Fruit fly (Drosophila melanogaster) whole organism, embryonic: Measurements from ENCODE around the gene Acp63F.

Source experiments
- Atf-2 ChIP-seq: fragments of 200-800 bp; sonication (Bioruptor generic); optimal IDR thresholded peaks from 2 replicates; lab custom pipeline; 2016; ENCODE audit warnings: missing biosample characterization, missing genetic modification characterization
- CG10543 ChIP-seq: fragments of 200-800 bp; sonication (Bioruptor generic); optimal IDR thresholded peaks from 3 replicates; lab custom pipeline; 2017; ENCODE audit warnings: missing biosample characterization, mild to moderate bottlenecking, missing genetic modification characterization, moderate library complexity
- CG11560 ChIP-seq: fragments of 200-800 bp; sonication (Bioruptor generic); IDR thresholded peaks from 3 replicates; pipeline ENCODE4 v1.3.6; 2022; ENCODE audit warnings: missing biosample characterization, missing genetic modification characterization
- CG12104 ChIP-seq: fragments of 200-800 bp; sonication (Bioruptor generic); optimal IDR thresholded peaks from 3 replicates; lab custom pipeline; 2016; ENCODE audit warnings: missing biosample characterization, missing genetic modification characterization
- CG12155 ChIP-seq: fragments of 200-800 bp; sonication (Bioruptor generic); optimal IDR thresholded peaks from 3 replicates; lab custom pipeline; 2016; ENCODE audit warnings: missing biosample characterization, missing genetic modification characterization
- CG12744 ChIP-seq: fragments of 200-800 bp; sonication (Bioruptor generic); optimal IDR thresholded peaks from 2 replicates; lab custom pipeline; 2016; ENCODE audit warnings: missing biosample characterization, missing genetic modification characterization
- CG13296 ChIP-seq: fragments of 200-800 bp; sonication (Bioruptor generic); optimal IDR thresholded peaks from 3 replicates; lab custom pipeline; 2018; ENCODE audit warnings: missing biosample characterization, mild to moderate bottlenecking, missing genetic modification characterization
- CG13894 ChIP-seq: fragments of 200-800 bp; sonication (Bioruptor generic); optimal IDR thresholded peaks from 3 replicates; lab custom pipeline; 2018; ENCODE audit warnings: missing biosample characterization, mild to moderate bottlenecking, missing genetic modification characterization, moderate library complexity
- CG14667 ChIP-seq: fragments of 200-800 bp; sonication (Bioruptor generic); IDR thresholded peaks from 2 replicates; pipeline ENCODE4 v1.3.6; 2022; ENCODE audit warnings: missing biosample characterization, missing genetic modification characterization
- CG14710 ChIP-seq: fragments of 200-800 bp; sonication (Bioruptor generic); optimal IDR thresholded peaks from 3 replicates; lab custom pipeline; 2019; ENCODE audit warnings: missing biosample characterization, mild to moderate bottlenecking, missing genetic modification characterization, moderate library complexity
- CG15514 ChIP-seq: fragments of 200-800 bp; sonication (Bioruptor generic); optimal IDR thresholded peaks from 3 replicates; lab custom pipeline; 2017; ENCODE audit warnings: missing biosample characterization, missing genetic modification characterization, mild to moderate bottlenecking, moderate library complexity, missing genetic modification reagents
- CG31365 ChIP-seq: fragments of 200-800 bp; sonication (Bioruptor generic); optimal IDR thresholded peaks from 2 replicates; lab custom pipeline; 2018; ENCODE audit warnings: missing biosample characterization, mild to moderate bottlenecking, missing genetic modification characterization
- CG31441 ChIP-seq: fragments of 200-800 bp; sonication (Bioruptor generic); IDR thresholded peaks from 2 replicates; pipeline ENCODE4 v1.3.6; 2022; ENCODE audit warnings: missing biosample characterization, missing genetic modification characterization
- CG34376 ChIP-seq: fragments of 200-800 bp; sonication (Bioruptor generic); optimal IDR thresholded peaks from 2 replicates; lab custom pipeline; 2018; ENCODE audit warnings: missing biosample characterization, mild to moderate bottlenecking, missing genetic modification characterization
- CG6654 ChIP-seq: fragments of 200-800 bp; sonication (Bioruptor generic); optimal IDR thresholded peaks from 2 replicates; lab custom pipeline; 2017; ENCODE audit warnings: missing biosample characterization, mild to moderate bottlenecking, missing genetic modification characterization
- CG7271 ChIP-seq: fragments of 200-800 bp; sonication (Bioruptor generic); optimal IDR thresholded peaks from 2 replicates; lab custom pipeline; 2018; ENCODE audit warnings: missing biosample characterization, mild to moderate bottlenecking, missing genetic modification characterization, moderate library complexity
- CG7372 ChIP-seq: fragments of 200-800 bp; sonication (Bioruptor generic); IDR thresholded peaks from 2 replicates; pipeline ENCODE4 v1.3.6; 2022; ENCODE audit warnings: missing biosample characterization, missing genetic modification characterization
- CG7839 ChIP-seq: fragments of 200-800 bp; sonication (Bioruptor generic); optimal IDR thresholded peaks from 3 replicates; lab custom pipeline; 2018; ENCODE audit warnings: missing biosample characterization, mild to moderate bottlenecking, missing genetic modification characterization, moderate library complexity
- CG8765 ChIP-seq: fragments of 200-800 bp; sonication (Bioruptor generic); IDR thresholded peaks from 2 replicates; pipeline ENCODE4 v1.3.6; 2022; ENCODE audit warnings: missing biosample characterization, missing genetic modification characterization
- CTCF ChIP-seq: fragments of 200-800 bp; sonication (Bioruptor generic); optimal IDR thresholded peaks from 2 replicates; lab custom pipeline; 2017; ENCODE audit warnings: missing biosample characterization, mild to moderate bottlenecking, missing genetic modification characterization, moderate library complexity
- CoRest ChIP-seq: fragments of 200-800 bp; sonication (Bioruptor generic); optimal IDR thresholded peaks from 3 replicates; lab custom pipeline; 2018; ENCODE audit warnings: missing biosample characterization, mild to moderate bottlenecking, missing genetic modification characterization, moderate library complexity
- CrebB ChIP-seq: fragments of 200-800 bp; sonication (Bioruptor generic); optimal IDR thresholded peaks from 3 replicates; lab custom pipeline; 2018; ENCODE audit warnings: missing biosample characterization, mild to moderate bottlenecking, missing genetic modification characterization
- D19B ChIP-seq: fragments of 200-800 bp; sonication (Bioruptor generic); optimal IDR thresholded peaks from 2 replicates; lab custom pipeline; 2017; ENCODE audit warnings: missing biosample characterization, mild to moderate bottlenecking, missing genetic modification characterization
- E2f2 ChIP-seq: fragments of 200-800 bp; sonication (Bioruptor generic); IDR thresholded peaks from 2 replicates; pipeline ENCODE4 v1.3.6; 2022; ENCODE audit warnings: missing biosample characterization, missing genetic modification characterization
- Fer1 ChIP-seq: fragments of 200-800 bp; sonication (Bioruptor generic); optimal IDR thresholded peaks from 2 replicates; lab custom pipeline; 2017; ENCODE audit warnings: missing biosample characterization, mild to moderate bottlenecking, missing genetic modification characterization
- HLHmδ ChIP-seq: fragments of 200-800 bp; sonication (Bioruptor generic); optimal IDR thresholded peaks from 2 replicates; lab custom pipeline; 2018; ENCODE audit warnings: missing biosample characterization, mild to moderate bottlenecking, missing genetic modification characterization, moderate library complexity
- Lpt ChIP-seq: fragments of >200 bp; optimal IDR thresholded peaks from 2 replicates; lab custom pipeline; 2018; ENCODE audit warnings: missing biosample characterization, missing genetic modification characterization
- Mrtf ChIP-seq: fragments of 200-800 bp; sonication (Bioruptor generic); IDR thresholded peaks from 3 replicates; pipeline ENCODE4 v1.3.6; 2022; ENCODE audit warnings: missing biosample characterization, missing genetic modification characterization
- NC2α ChIP-seq: fragments of 200-800 bp; sonication (Bioruptor generic); optimal IDR thresholded peaks from 2 replicates; lab custom pipeline; 2016; ENCODE audit warnings: missing biosample characterization, missing genetic modification characterization
- Nf-YC ChIP-seq: fragments of 200-800 bp; optimal IDR thresholded peaks from 3 replicates; lab custom pipeline; 2019; ENCODE audit warnings: missing biosample characterization, mild to moderate bottlenecking, missing genetic modification characterization, moderate library complexity
- Optix ChIP-seq: fragments of 200-800 bp; sonication (Bioruptor generic); IDR thresholded peaks from 3 replicates; pipeline ENCODE4 v1.3.6; 2022; ENCODE audit warnings: missing biosample characterization, missing genetic modification characterization
- bigmax ChIP-seq: fragments of 200-800 bp; sonication (Bioruptor generic); optimal IDR thresholded peaks from 2 replicates; lab custom pipeline; 2018; ENCODE audit warnings: missing biosample characterization, mild to moderate bottlenecking, missing genetic modification characterization
- cas ChIP-seq: fragments of 200-800 bp; sonication (Bioruptor generic); IDR thresholded peaks from 2 replicates; pipeline ENCODE4 v1.3.6; 2022; ENCODE audit warnings: missing biosample characterization, missing genetic modification characterization
- chif ChIP-seq, 2 experiments: fragments of 200-800 bp; sonication (Bioruptor generic); optimal IDR thresholded peaks; 3 replicates each; lab custom pipeline; 2016; ENCODE audit warnings: missing biosample characterization in 2 of 2, missing genetic modification characterization in 2 of 2
- crol ChIP-seq: fragments of 200-800 bp; sonication (Bioruptor generic); IDR thresholded peaks from 2 replicates; pipeline ENCODE4 v1.3.6; 2022; ENCODE audit warnings: missing biosample characterization, missing genetic modification characterization
- crp ChIP-seq, 2 experiments: fragments of 200-800 bp; sonication (Bioruptor generic); optimal IDR thresholded peaks; 2 replicates in 1 of 2; 3 replicates in 1 of 2; lab custom pipeline; 2017; ENCODE audit warnings: missing biosample characterization in 2 of 2, missing genetic modification characterization in 2 of 2, mild to moderate bottlenecking in 1 of 2, moderate library complexity in 1 of 2
- dimm ChIP-seq: fragments of 200-800 bp; sonication (Bioruptor generic); IDR thresholded peaks from 2 replicates; pipeline ENCODE4 v1.3.6; 2022; ENCODE audit warnings: missing biosample characterization, missing genetic modification characterization
- ewg ChIP-seq: fragments of 200-800 bp; sonication (Bioruptor generic); optimal IDR thresholded peaks from 3 replicates; lab custom pipeline; 2017; ENCODE audit warnings: mild to moderate bottlenecking, missing biosample characterization, missing genetic modification reagents, missing genetic modification characterization
- gcm ChIP-seq: fragments of 200-800 bp; sonication (Bioruptor generic); optimal IDR thresholded peaks from 2 replicates; lab custom pipeline; 2019; ENCODE audit warnings: missing biosample characterization, mild to moderate bottlenecking, missing genetic modification characterization, moderate library complexity
- gfzf ChIP-seq: fragments of 200-800 bp; sonication (Bioruptor generic); optimal IDR thresholded peaks from 2 replicates; lab custom pipeline; 2016; ENCODE audit warnings: missing biosample characterization, mild to moderate bottlenecking, missing genetic modification characterization, moderate library complexity
- mirr ChIP-seq: fragments of 200-800 bp; sonication (Bioruptor generic); optimal IDR thresholded peaks from 3 replicates; lab custom pipeline; 2018; ENCODE audit warnings: missing biosample characterization, mild to moderate bottlenecking, missing genetic modification characterization
- otp ChIP-seq: fragments of 200-800 bp; sonication (Bioruptor generic); IDR thresholded peaks from 3 replicates; pipeline ENCODE4, ENCODE4 v1.3.6; 2022; ENCODE audit warnings: missing biosample characterization, missing genetic modification characterization
- pros ChIP-seq: fragments of 200-800 bp; sonication (Bioruptor generic); optimal IDR thresholded peaks from 3 replicates; lab custom pipeline; 2019; ENCODE audit warnings: missing biosample characterization, mild to moderate bottlenecking, missing genetic modification characterization, moderate library complexity
- pzg ChIP-seq: fragments of 200-800 bp; sonication (Bioruptor generic); optimal IDR thresholded peaks from 3 replicates; lab custom pipeline; 2018; ENCODE audit warnings: missing biosample characterization, mild to moderate bottlenecking, missing genetic modification characterization, moderate library complexity
- scrt ChIP-seq: fragments of 200-800 bp; sonication (Bioruptor generic); optimal IDR thresholded peaks from 2 replicates; lab custom pipeline; 2018; ENCODE audit warnings: missing biosample characterization, mild to moderate bottlenecking, missing genetic modification characterization, moderate library complexity
- sd ChIP-seq: fragments of 200-800 bp; sonication (Bioruptor generic); optimal IDR thresholded peaks from 3 replicates; lab custom pipeline; 2018; ENCODE audit warnings: missing biosample characterization, mild to moderate bottlenecking, missing genetic modification characterization, moderate library complexity
- seq ChIP-seq: fragments of 200-800 bp; sonication (Bioruptor generic); IDR thresholded peaks from 2 replicates; pipeline ENCODE4 v1.3.6; 2022; ENCODE audit warnings: missing biosample characterization, missing genetic modification characterization
- so ChIP-seq: fragments of 200-800 bp; sonication (Bioruptor generic); IDR thresholded peaks from 3 replicates; pipeline ENCODE4 v1.3.6; 2022; ENCODE audit warnings: missing biosample characterization, missing genetic modification characterization
- stc ChIP-seq: fragments of 200-800 bp; sonication (Bioruptor generic); IDR thresholded peaks from 2 replicates; pipeline ENCODE4 v1.3.6; 2022; ENCODE audit warnings: missing biosample characterization, missing genetic modification characterization
- stwl ChIP-seq: fragments of 200-800 bp; sonication (Bioruptor generic); optimal IDR thresholded peaks from 3 replicates; lab custom pipeline; 2018; ENCODE audit warnings: missing biosample characterization, mild to moderate bottlenecking, missing genetic modification characterization, moderate library complexity
- tio ChIP-seq: fragments of 200-800 bp; sonication (Bioruptor generic); optimal IDR thresholded peaks from 2 replicates; lab custom pipeline; 2017; ENCODE audit warnings: missing biosample characterization, missing genetic modification characterization, inconsistent platforms

The Acp63F gene

dm6 chr3L:3767825-3768224 lies 48.3 kb downstream of the Acp63F start (continued):
- TF ChIP-seq CG7839 (tag; lab: Kevin White, UChicago) (no peak), CG8765 (no peak), CG15514 (GFP tag; lab: Kevin White, UChicago) (peak; percentile 9), CG34376 (GFP tag; lab: Kevin White, UChicago) (no peak), NC2α (GFP tag; lab: Kevin White, UChicago) (peak; percentile 71), pros (GFP tag; lab: Kevin White, UChicago) (no peak), otp (GFP tag; lab: Robert Waterston, UW) (peak; percentile 61; the same call in 2 of the 3 replicates), stwl (peak; percentile 2), CoRest (tag; lab: Kevin White, UChicago) (peak; percentile 32), Lpt (GFP tag; lab: Kevin White, UChicago) (no peak), CG10543 (peak; percentile 54), chif (GFP tag; optimal IDR thresholded peaks at IDR 0.05; lab: Kevin White, UChicago) (peak; percentile 65 to 70), seq (GFP tag; lab: Robert Waterston, UW) (peak; percentile 36; the same call in 1 of the 2 replicates), pzg (GFP tag; lab: Kevin White, UChicago) (no peak), CG12155 (GFP tag; lab: Kevin White, UChicago) (peak; percentile 5), CG31365 (tag; lab: Kevin White, UChicago) (peak; percentile 96), cas (GFP tag; lab: Robert Waterston, UW) (no peak), mirr (GFP tag; lab: Kevin White, UChicago) (no peak), Mrtf (GFP tag; lab: Robert Waterston, UW) (no peak), ewg (GFP tag; lab: Kevin White, UChicago) (peak; percentile 74), CG7271 (no peak), tio (GFP tag; lab: Kevin White, UChicago) (no peak), CG14667 (GFP tag; lab: Robert Waterston, UW) (peak; percentile 48), sd (tag; lab: Kevin White, UChicago) (no peak), CG13296 (GFP tag; lab: Kevin White, UChicago) (peak; percentile 5), CG11560 (tag; lab: Robert Waterston, UW) (no peak), CG12744 (GFP tag; lab: Kevin White, UChicago) (peak; percentile 24), gfzf (no peak), Fer1 (peak; percentile 4), CG7372 (no peak; the same call in 1 of the 2 replicates), bigmax (no peak), CG14710 (no peak), Optix (GFP tag; lab: Robert Waterston, UW) (peak; percentile 71), so (GFP tag; lab: Robert Waterston, UW) (0 out of 3 replicates have a peak, but pooled peaks have one; percentile 40), CG6654 (GFP tag; lab: Kevin White, UChicago) (no peak), Atf-2 (GFP tag; lab: Kevin White, UChicago) (peak; percentile 66), CrebB (tag; lab: Kevin White, UChicago) (peak; percentile 33), HLHmδ (no peak), Nf-YC (tag; lab: Kevin White, UChicago) (no peak), E2f2 (GFP tag; lab: Robert Waterston, UW) (peak; percentile 32), CTCF (peak; percentile 92), scrt (GFP tag; lab: Kevin White, UChicago) (no peak), dimm (GFP tag; lab: Robert Waterston, UW) (peak; percentile 38; the same call in 1 of the 2 replicates), crp (GFP tag; optimal IDR thresholded peaks at IDR 0.05; lab: Kevin White, UChicago) (peak in 1 of 2 experiments; percentile 28), D19B (GFP tag; lab: Kevin White, UChicago) (no peak), CG31441 (GFP tag; lab: Robert Waterston, UW) (no peak), CG12104 (GFP tag; lab: Kevin White, UChicago) (no peak), gcm (GFP tag; lab: Kevin White, UChicago) (peak; percentile 16), stc (peak; percentile 22; the same call in 1 of the 2 replicates), CG13894 (tag; lab: Kevin White, UChicago) (no peak), crol (GFP tag; lab: Robert Waterston, UW) (peak; percentile 68)
